Worm (Caenorhabditis elegans) whole organism, midembryonic: ENCODE results near the gene Y25C1A.13.

ENCODE experiments used
- flt-1 ChIP-seq: fragments of 200-800 bp; sonication (Bioruptor generic); IDR thresholded peaks from 2 replicates; pipeline ENCODE4 v1.3.6; 2022; ENCODE audit warnings: missing genetic modification characterization, missing compliant biosample characterization
- ref-1 ChIP-seq: fragments of 200-800 bp; sonication (Bioruptor generic); conservative IDR thresholded peaks from 2 replicates; pipeline ENCODE4 v1.3.6; 2022; ENCODE audit warnings: missing genetic modification reagents, missing genetic modification characterization, missing compliant biosample characterization
- ztf-23 ChIP-seq: fragments of 200-800 bp; sonication (Bioruptor generic); IDR thresholded peaks from 2 replicates; pipeline ENCODE4 v1.3.6; 2022; ENCODE audit warnings: missing genetic modification reagents, missing genetic modification characterization, missing compliant biosample characterization

- TF ChIP-seq ref-1 (GFP tag; lab: Robert Waterston, UW): no peak
- no peak for TF ChIP-seq flt-1 (GFP tag; lab: Robert Waterston, UW)
- TF ChIP-seq ztf-23: no peak
Measured at ce11 chrII:3149521-3150190, 38.6 kb upstream of the Y25C1A.13 start, which contains the start of the genes T10D4.11 and T10D4.1.
